Worm (Caenorhabditis elegans): ENCODE data around the gene F54D1.6.

DNA sequence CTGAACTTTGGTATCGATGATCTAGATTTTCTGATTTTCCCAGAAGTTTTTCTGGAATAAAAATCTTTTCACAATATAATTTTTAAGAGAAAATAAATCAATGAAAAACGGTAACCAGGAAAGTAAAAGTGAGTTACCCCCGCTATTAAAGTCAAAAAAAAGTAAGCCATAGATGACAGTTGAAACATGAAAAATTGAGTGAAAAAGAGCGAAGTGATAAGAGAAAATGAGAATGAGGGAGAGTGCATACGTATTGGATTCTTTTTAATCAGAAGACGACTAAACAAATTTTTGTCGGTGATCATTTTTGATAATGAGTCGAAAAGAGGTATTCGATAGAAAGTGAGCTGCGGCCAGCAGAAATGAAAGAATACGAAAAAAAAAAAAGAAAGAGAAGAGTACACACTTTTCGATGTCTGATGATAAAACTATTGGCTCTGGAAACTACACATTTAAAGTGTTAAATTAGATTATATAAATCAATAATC is 28.1 kb upstream of the F54D1.6 start, which contains the start of gene gtl-1:
- TF ChIP-seq med-1 (GFP tag; optimal IDR thresholded peaks at IDR 0.05; ENCODE audit: insufficient read depth) (no peak), cog-1 (tag; optimal IDR thresholded peaks at IDR 0.05) (no peak), tab-1 (GFP tag; IDR thresholded peaks at IDR 0.05) (no peak), flt-1 (GFP tag; IDR thresholded peaks at IDR 0.05) (no peak), ref-1 (GFP tag; conservative IDR thresholded peaks at IDR 0.05) (no peak), T22C8.4 (GFP tag; IDR thresholded peaks at IDR 0.05) (no peak), ztf-29 (GFP tag; IDR thresholded peaks at IDR 0.05) (no peak), ztf-23 (GFP tag; IDR thresholded peaks at IDR 0.05) (no peak)

Measured in whole organism, midembryonic.